Worm (Caenorhabditis elegans) whole organism, L2 larva: ENCODE measurements around the gene ndub-8.
"Not testable (repeated sequence)": the region's sequence is repeated elsewhere in the genome, so short reads cannot be mapped to it uniquely, and the experiment has no call there.

ENCODE experiments used
- C34F6.9 ChIP-seq: fragments of 150-350 bp; optimal IDR thresholded peaks from 2 replicates; lab custom pipeline; 2014; ENCODE audit warnings: missing biosample characterization, missing genetic modification characterization
- F13H6.1 ChIP-seq: sonication (generic microtip); optimal IDR thresholded peaks from 2 replicates; lab custom pipeline; 2016; ENCODE audit warnings: missing genetic modification characterization, missing compliant biosample characterization
- Y55F3AM.14 ChIP-seq: fragments of 200-800 bp; sonication (Bioruptor generic); optimal IDR thresholded peaks from 2 replicates; lab custom pipeline; 2018; ENCODE audit warnings: mild to moderate bottlenecking, missing genetic modification characterization, missing compliant biosample characterization
- aly-2 ChIP-seq: fragments of 150-350 bp; optimal IDR thresholded peaks from 2 replicates; lab custom pipeline; 2014; ENCODE audit warnings: missing biosample characterization, missing genetic modification characterization
- ama-1 ChIP-seq: fragments of 150-350 bp; optimal IDR thresholded peaks from 2 replicates; lab custom pipeline; 2018; ENCODE audit warnings: inconsistent platforms
- blmp-1 ChIP-seq: sonication (generic microtip); optimal IDR thresholded peaks from 2 replicates; lab custom pipeline; 2017; ENCODE audit warnings: missing genetic modification characterization, mild to moderate bottlenecking, missing compliant biosample characterization, antibody characterized with exemption, moderate library complexity; ENCODE audit not compliant: insufficient read depth
- ceh-16 ChIP-seq: fragments of 150-350 bp; optimal IDR thresholded peaks from 2 replicates; lab custom pipeline; 2014; ENCODE audit warnings: missing biosample characterization, missing genetic modification characterization
- ceh-82 ChIP-seq: fragments of 150-350 bp; optimal IDR thresholded peaks from 2 replicates; lab custom pipeline; 2014; ENCODE audit warnings: missing biosample characterization, missing genetic modification characterization
- crh-2 ChIP-seq: sonication (generic microtip); optimal IDR thresholded peaks from 2 replicates; lab custom pipeline; 2017; ENCODE audit warnings: missing biosample characterization, missing genetic modification characterization
- dmd-4 ChIP-seq: sonication (generic microtip); optimal IDR thresholded peaks from 2 replicates; lab custom pipeline; 2017; ENCODE audit warnings: missing biosample characterization, missing genetic modification characterization
- egl-27 ChIP-seq: sonication (generic microtip); optimal IDR thresholded peaks from 3 replicates; lab custom pipeline; 2017; ENCODE audit warnings: missing biosample characterization, missing genetic modification reagents, missing genetic modification characterization
- elt-1 ChIP-seq: fragments of 150-350 bp; optimal IDR thresholded peaks from 2 replicates; lab custom pipeline; 2014; ENCODE audit warnings: missing biosample characterization, missing genetic modification characterization
- fos-1 ChIP-seq: fragments of 150-350 bp; optimal IDR thresholded peaks from 2 replicates; lab custom pipeline; 2014; ENCODE audit warnings: missing biosample characterization, missing genetic modification characterization
- gmeb-1 ChIP-seq: fragments of 150-350 bp; optimal IDR thresholded peaks from 2 replicates; lab custom pipeline; 2014; ENCODE audit warnings: missing biosample characterization, missing genetic modification characterization
- lin-13 ChIP-seq: fragments of 150-350 bp; optimal IDR thresholded peaks from 2 replicates; lab custom pipeline; 2014; ENCODE audit warnings: missing biosample characterization, missing genetic modification reagents, missing genetic modification characterization
- lsy-2 ChIP-seq, 2 experiments: fragments of 150-350 bp in 1 of 2; sonication (generic microtip) in 1 of 2; optimal IDR thresholded peaks; 2 replicates each; lab custom pipeline; 2014 to 2017; ENCODE audit warnings: missing biosample characterization in 2 of 2, missing genetic modification characterization in 2 of 2
- mbf-1 ChIP-seq: sonication (generic microtip); optimal IDR thresholded peaks from 2 replicates; lab custom pipeline; 2017; ENCODE audit warnings: missing biosample characterization, missing genetic modification characterization
- mdl-1 ChIP-seq, 2 experiments: fragments of 150-350 bp in 1 of 2; sonication (generic microtip) in 1 of 2; optimal IDR thresholded peaks; 2 replicates each; lab custom pipeline; 2017; ENCODE audit warnings: missing biosample characterization in 2 of 2, missing genetic modification characterization in 2 of 2
- nhr-10 ChIP-seq: sonication (generic microtip); optimal IDR thresholded peaks from 2 replicates; lab custom pipeline; 2017; ENCODE audit warnings: missing biosample characterization, missing genetic modification characterization
- nhr-11 ChIP-seq: fragments of 150-350 bp; optimal IDR thresholded peaks from 2 replicates; lab custom pipeline; 2014; ENCODE audit warnings: missing biosample characterization, missing genetic modification characterization
- nhr-129 ChIP-seq: fragments of 150-350 bp; optimal IDR thresholded peaks from 2 replicates; lab custom pipeline; 2014; ENCODE audit warnings: missing biosample characterization, missing genetic modification characterization
- nhr-21 ChIP-seq: fragments of 150-350 bp; optimal IDR thresholded peaks from 2 replicates; lab custom pipeline; 2014; ENCODE audit warnings: missing biosample characterization, missing genetic modification characterization
- nhr-23 ChIP-seq: fragments of 150-350 bp; optimal IDR thresholded peaks from 2 replicates; lab custom pipeline; 2014; ENCODE audit warnings: missing biosample characterization, missing genetic modification reagents, missing genetic modification characterization
- nhr-237 ChIP-seq: fragments of 150-350 bp; optimal IDR thresholded peaks from 2 replicates; lab custom pipeline; 2014; ENCODE audit warnings: missing biosample characterization, missing genetic modification characterization
- nhr-25 ChIP-seq: fragments of 150-350 bp; sonication (generic microtip); optimal IDR thresholded peaks from 3 replicates; lab custom pipeline; 2014; ENCODE audit warnings: missing biosample characterization, missing genetic modification characterization
- nhr-6 ChIP-seq: fragments of 150-350 bp; optimal IDR thresholded peaks from 2 replicates; lab custom pipeline; 2014; ENCODE audit warnings: missing biosample characterization, missing genetic modification characterization
- nhr-77 ChIP-seq: fragments of 150-350 bp; optimal IDR thresholded peaks from 2 replicates; lab custom pipeline; 2014; ENCODE audit warnings: missing biosample characterization, missing genetic modification characterization
- sma-3 ChIP-seq: sonication (generic microtip); optimal IDR thresholded peaks from 2 replicates; lab custom pipeline; 2016; ENCODE audit warnings: missing genetic modification reagents, missing genetic modification characterization, missing compliant biosample characterization
- sma-9 ChIP-seq, 2 experiments: fragments of 150-350 bp in 1 of 2; sonication (generic microtip) in 1 of 2; optimal IDR thresholded peaks; 2 replicates each; lab custom pipeline; 2014 to 2016; ENCODE audit warnings: missing genetic modification characterization in 2 of 2, mild to moderate bottlenecking in 1 of 2, missing biosample characterization in 1 of 2, missing compliant biosample characterization in 1 of 2, missing genetic modification reagents in 1 of 2, moderate library complexity in 1 of 2
- snpc-4 ChIP-seq: fragments of 150-350 bp; optimal IDR thresholded peaks from 2 replicates; lab custom pipeline; 2014; ENCODE audit warnings: missing biosample characterization, missing genetic modification characterization
- unc-39 ChIP-seq: fragments of 150-350 bp; optimal IDR thresholded peaks from 2 replicates; lab custom pipeline; 2014; ENCODE audit warnings: missing biosample characterization, missing genetic modification characterization
- unc-62 ChIP-seq: fragments of 150-350 bp; optimal IDR thresholded peaks from 2 replicates; lab custom pipeline; 2014; ENCODE audit warnings: missing biosample characterization, missing genetic modification reagents, missing genetic modification characterization
- ztf-11 ChIP-seq: sonication (generic microtip); optimal IDR thresholded peaks from 2 replicates; lab custom pipeline; 2017; ENCODE audit warnings: missing biosample characterization, missing genetic modification characterization

The ndub-8 gene

ce11 chrII:13828597-13828996, 44.1 kb upstream of the ndub-8 start, which contains the start of gene his-42:
Gene his-42, minus strand, starts transcription at chrII:13828697.
- TF ChIP-seq sma-3 (no peak), ztf-11 (tag; lab: Kevin White, UChicago) (no peak), dmd-4 (tag; lab: Kevin White, UChicago) (no peak), ama-1 (no peak), nhr-6 (tag; lab: Kevin White, UChicago) (no peak), nhr-237 (tag; lab: Kevin White, UChicago) (no peak), nhr-10 (tag; lab: Kevin White, UChicago) (no peak), lin-13 (GFP tag; lab: Kevin White, UChicago) (no peak), nhr-129 (tag; lab: Kevin White, UChicago) (no peak), snpc-4 (tag; lab: Kevin White, UChicago) (no peak), elt-1 (tag; lab: Kevin White, UChicago) (no peak), crh-2 (tag; lab: Kevin White, UChicago) (no peak), egl-27 (tag; lab: Kevin White, UChicago) (no peak), mbf-1 (tag; lab: Kevin White, UChicago) (no peak), blmp-1 (tag; lab: Kevin White, UChicago) (no peak), nhr-11 (tag; lab: Kevin White, UChicago) (no peak), aly-2 (no peak), mdl-1 (tag; optimal IDR thresholded peaks at IDR 0.05; lab: Kevin White, UChicago) (no peak), ceh-82 (no peak), ceh-16 (tag; lab: Kevin White, UChicago) (no peak)

ce11 chrII:13829123-13829996, 43.3 kb upstream of the ndub-8 start:
- TF ChIP-seq lin-13 (GFP tag; lab: Kevin White, UChicago) (peak; percentile 40), F13H6.1 (tag; lab: Kevin White, UChicago) (peak; percentile 51), ama-1 (peak; percentile 86), nhr-10 (tag; lab: Kevin White, UChicago) (peak; percentile 41), gmeb-1 (tag; lab: Kevin White, UChicago) (peak; percentile 15), fos-1 (tag; lab: Kevin White, UChicago) (peak; percentile 49), nhr-21 (tag; lab: Kevin White, UChicago) (peak; percentile 66), nhr-25 (tag; lab: Kevin White, UChicago) (peak; percentile 1), crh-2 (tag; lab: Kevin White, UChicago) (peak; percentile 42), C34F6.9 (tag; lab: Kevin White, UChicago) (peak; percentile 72), sma-9 (GFP tag; optimal IDR thresholded peaks at IDR 0.05; lab: Kevin White, UChicago) (peak; percentile 30), Y55F3AM.14 (GFP tag; lab: Kevin White, UChicago) (peak; percentile 28), sma-3 (peak; percentile 80), ceh-16 (tag; lab: Kevin White, UChicago) (peak; percentile 3), lsy-2 (tag; optimal IDR thresholded peaks at IDR 0.05; lab: Kevin White, UChicago) (peak; percentile 6 to 22), snpc-4 (tag; lab: Kevin White, UChicago) (peak; percentile 94), mdl-1 (tag; optimal IDR thresholded peaks at IDR 0.05; lab: Kevin White, UChicago) (peak in 1 of 2 experiments; percentile 18)
- not testable (repeated sequence) for TF ChIP-seq sma-9 (tag; optimal IDR thresholded peaks at IDR 0.05; lab: Kevin White, UChicago)
- TF ChIP-seq, all 48 proteins: peak for 17; not testable (repeated sequence) for 31

ce11 chrII:13830255-13830654, 42.4 kb upstream of the ndub-8 start, which contains the start of gene F08G2.4:
Gene F08G2.4, plus strand, starts transcription at chrII:13830602.
- TF ChIP-seq nhr-77 (tag; lab: Kevin White, UChicago) (no peak), nhr-23 (no peak), unc-39 (tag; lab: Kevin White, UChicago) (no peak)

- TF ChIP-seq fos-1 (tag; lab: Kevin White, UChicago) (peak; percentile 58), lsy-2 (tag; optimal IDR thresholded peaks at IDR 0.05; lab: Kevin White, UChicago) (no peak), Y55F3AM.14 (GFP tag; lab: Kevin White, UChicago) (no peak), gmeb-1 (tag; lab: Kevin White, UChicago) (peak; percentile 4), unc-62 (GFP tag; lab: Kevin White, UChicago) (no peak), C34F6.9 (tag; lab: Kevin White, UChicago) (peak; percentile 1)
These were observed 39.2 kb upstream of the ndub-8 start, which contains the start of gene F08G2.5 for ce11 chrII:13833505-13833904. Gene F08G2.5, minus strand, starts transcription at chrII:13833631.
